Worm (Caenorhabditis elegans) whole organism, late embryonic: ENCODE measurements around the gene T22G5.3.

Experiments
- F13H6.1 ChIP-seq: sonication (generic microtip); optimal IDR thresholded peaks from 2 replicates; lab custom pipeline; 2016; ENCODE audit warnings: missing genetic modification characterization, missing compliant biosample characterization
- K02D7.2 ChIP-seq: sonication (generic microtip); optimal IDR thresholded peaks from 2 replicates; lab custom pipeline; 2017; ENCODE audit warnings: mild to moderate bottlenecking, missing genetic modification characterization, missing compliant biosample characterization
- ceh-14 ChIP-seq: sonication (generic microtip); optimal IDR thresholded peaks from 2 replicates; lab custom pipeline; 2016; ENCODE audit warnings: missing genotype, missing genetic modification characterization, missing compliant biosample characterization
- ceh-19 ChIP-seq: fragments of 200-800 bp; sonication (Bioruptor generic); optimal IDR thresholded peaks from 2 replicates; lab custom pipeline; 2018; ENCODE audit warnings: mild to moderate bottlenecking, missing genetic modification characterization, missing compliant biosample characterization
- ceh-24 ChIP-seq: sonication (generic microtip); optimal IDR thresholded peaks from 2 replicates; lab custom pipeline; 2016; ENCODE audit warnings: mild to moderate bottlenecking, missing genetic modification characterization, missing compliant biosample characterization
- ceh-45 ChIP-seq: fragments of 200-800 bp; sonication (Bioruptor generic); IDR thresholded peaks from 2 replicates; pipeline ENCODE4 v1.3.6; 2022; ENCODE audit warnings: missing genetic modification reagents, missing genetic modification characterization, missing compliant biosample characterization
- ceh-48 ChIP-seq: sonication (generic microtip); optimal IDR thresholded peaks from 2 replicates; lab custom pipeline; 2016; ENCODE audit warnings: missing genetic modification characterization, inconsistent platforms, missing compliant biosample characterization
- elt-2 ChIP-seq: sonication (generic microtip); optimal IDR thresholded peaks from 2 replicates; lab custom pipeline; 2016; ENCODE audit warnings: missing genetic modification reagents, missing genetic modification characterization, missing compliant biosample characterization
- ets-4 ChIP-seq: sonication (generic microtip); optimal IDR thresholded peaks from 2 replicates; lab custom pipeline; 2016; ENCODE audit warnings: missing genetic modification characterization, missing compliant biosample characterization
- eyg-1 ChIP-seq: sonication (generic microtip); optimal IDR thresholded peaks from 2 replicates; lab custom pipeline; 2016; ENCODE audit warnings: missing genotype, missing genetic modification characterization, missing compliant biosample characterization
- fax-1 ChIP-seq: sonication (generic microtip); optimal IDR thresholded peaks from 2 replicates; lab custom pipeline; 2016; ENCODE audit warnings: missing genotype, missing genetic modification characterization, missing compliant biosample characterization
- fkh-10 ChIP-seq: fragments of 150-350 bp; optimal IDR thresholded peaks from 2 replicates; lab custom pipeline; 2014; ENCODE audit warnings: missing biosample characterization, missing genetic modification reagents, missing genetic modification characterization
- hlh-13 ChIP-seq: fragments of 200-800 bp; sonication (Bioruptor generic); optimal IDR thresholded peaks from 2 replicates; lab custom pipeline; 2018; ENCODE audit warnings: mild to moderate bottlenecking, missing genetic modification characterization, missing compliant biosample characterization
- hlh-30 ChIP-seq: sonication (generic microtip); optimal IDR thresholded peaks from 2 replicates; lab custom pipeline; 2017; ENCODE audit warnings: antibody characterized with exemption, missing genetic modification characterization, missing compliant biosample characterization; ENCODE audit not compliant: insufficient read depth
- hlh-8 ChIP-seq: sonication (generic microtip); optimal IDR thresholded peaks from 2 replicates; lab custom pipeline; 2016; ENCODE audit warnings: missing genotype, missing genetic modification characterization, missing compliant biosample characterization
- lim-6 ChIP-seq: sonication (generic microtip); optimal IDR thresholded peaks from 2 replicates; lab custom pipeline; 2016; ENCODE audit warnings: missing genetic modification characterization, missing compliant biosample characterization
- lin-11 ChIP-seq: fragments of 200-800 bp; sonication (Bioruptor generic); optimal IDR thresholded peaks from 2 replicates; lab custom pipeline; 2018; ENCODE audit warnings: mild to moderate bottlenecking, missing genetic modification characterization, missing compliant biosample characterization
- nfya-1 ChIP-seq: sonication (generic microtip); optimal IDR thresholded peaks from 2 replicates; lab custom pipeline; 2017; ENCODE audit warnings: missing genetic modification characterization, mild to moderate bottlenecking, missing compliant biosample characterization, antibody characterized with exemption, moderate library complexity
- nhr-232 ChIP-seq: sonication (generic microtip); optimal IDR thresholded peaks from 2 replicates; lab custom pipeline; 2016; ENCODE audit warnings: missing genetic modification characterization, missing compliant biosample characterization
- odd-2 ChIP-seq: sonication (generic microtip); optimal IDR thresholded peaks from 2 replicates; lab custom pipeline; 2017; ENCODE audit warnings: antibody characterized with exemption, mild to moderate bottlenecking, missing genetic modification characterization, missing compliant biosample characterization
- pat-9 ChIP-seq: fragments of 200-800 bp; sonication (Bioruptor generic); optimal IDR thresholded peaks from 2 replicates; lab custom pipeline; 2018; ENCODE audit warnings: mild to moderate bottlenecking, missing genetic modification characterization, moderate library complexity, missing compliant biosample characterization
- pax-1 ChIP-seq: fragments of 150-350 bp; optimal IDR thresholded peaks from 2 replicates; lab custom pipeline; 2014; ENCODE audit warnings: missing biosample characterization, missing genetic modification characterization
- pha-2 ChIP-seq: sonication (generic microtip); optimal IDR thresholded peaks from 2 replicates; lab custom pipeline; 2017; ENCODE audit warnings: mild to moderate bottlenecking, missing genetic modification characterization, missing compliant biosample characterization
- pqm-1 ChIP-seq: sonication (generic microtip); optimal IDR thresholded peaks from 2 replicates; lab custom pipeline; 2016; ENCODE audit warnings: missing genetic modification characterization, missing compliant biosample characterization
- pros-1 ChIP-seq: fragments of 150-350 bp; optimal IDR thresholded peaks from 2 replicates; lab custom pipeline; 2014; ENCODE audit warnings: missing biosample characterization, missing genetic modification reagents, missing genetic modification characterization
- ref-2 ChIP-seq: sonication (generic microtip); optimal IDR thresholded peaks from 2 replicates; lab custom pipeline; 2016; ENCODE audit warnings: missing genetic modification characterization, missing compliant biosample characterization
- rnt-1 ChIP-seq: sonication (generic microtip); optimal IDR thresholded peaks from 2 replicates; lab custom pipeline; 2016; ENCODE audit warnings: missing genetic modification characterization, missing compliant biosample characterization
- sdc-2 ChIP-seq: sonication (generic microtip); optimal IDR thresholded peaks from 2 replicates; lab custom pipeline; 2016; ENCODE audit warnings: missing genotype, missing genetic modification characterization, missing compliant biosample characterization
- sox-4 ChIP-seq: sonication (generic microtip); optimal IDR thresholded peaks from 2 replicates; lab custom pipeline; 2017; ENCODE audit warnings: mild to moderate bottlenecking, missing genetic modification characterization, inconsistent platforms, missing compliant biosample characterization
- ttx-3 ChIP-seq: sonication (generic microtip); optimal IDR thresholded peaks from 2 replicates; lab custom pipeline; 2016; ENCODE audit warnings: missing genetic modification reagents, missing genetic modification characterization, missing compliant biosample characterization
- unc-42 ChIP-seq: sonication (generic microtip); optimal IDR thresholded peaks from 2 replicates; lab custom pipeline; 2016; ENCODE audit warnings: missing genotype, missing genetic modification characterization, missing compliant biosample characterization
- unc-86 ChIP-seq: sonication (generic microtip); optimal IDR thresholded peaks from 2 replicates; lab custom pipeline; 2016; ENCODE audit warnings: missing genetic modification characterization, missing compliant biosample characterization
- zip-5 ChIP-seq: sonication (generic microtip); optimal IDR thresholded peaks from 2 replicates; lab custom pipeline; 2016; ENCODE audit warnings: missing genetic modification characterization, missing compliant biosample characterization

Gene T22G5.3

DNA sequence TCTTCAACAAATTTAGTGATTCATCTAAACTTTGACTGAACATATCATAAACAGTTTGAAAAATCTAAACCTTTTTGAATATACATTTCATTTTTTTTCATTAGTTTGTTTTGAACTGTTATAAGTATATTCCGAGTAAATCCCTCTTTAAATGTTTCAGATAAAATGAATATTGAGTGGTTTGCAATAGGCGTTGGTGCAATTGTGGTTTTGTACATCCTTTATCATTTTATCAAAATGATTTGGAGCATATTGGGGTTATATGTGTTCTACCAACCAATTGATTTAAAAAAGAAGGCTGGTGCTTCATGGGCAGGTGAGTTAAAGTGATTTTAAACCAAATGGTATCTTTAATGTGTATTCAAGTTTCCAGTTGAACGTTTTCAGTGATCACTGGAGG, 23.7 kb downstream of the T22G5.3 start, which contains the start of gene stdh-3:
TSS of gene stdh-3 (plus strand) at position 166 of the 400 bp plus-strand sequence.
- TF ChIP-seq K02D7.2 (tag; lab: Kevin White, UChicago) (no peak), sdc-2 (tag; lab: Kevin White, UChicago) (no peak), ttx-3 (tag; lab: Kevin White, UChicago) (no peak), ceh-45 (no peak), rnt-1 (tag; lab: Kevin White, UChicago) (no peak)
- TF ChIP-seq, all 69 proteins: peak for 0

DNA sequence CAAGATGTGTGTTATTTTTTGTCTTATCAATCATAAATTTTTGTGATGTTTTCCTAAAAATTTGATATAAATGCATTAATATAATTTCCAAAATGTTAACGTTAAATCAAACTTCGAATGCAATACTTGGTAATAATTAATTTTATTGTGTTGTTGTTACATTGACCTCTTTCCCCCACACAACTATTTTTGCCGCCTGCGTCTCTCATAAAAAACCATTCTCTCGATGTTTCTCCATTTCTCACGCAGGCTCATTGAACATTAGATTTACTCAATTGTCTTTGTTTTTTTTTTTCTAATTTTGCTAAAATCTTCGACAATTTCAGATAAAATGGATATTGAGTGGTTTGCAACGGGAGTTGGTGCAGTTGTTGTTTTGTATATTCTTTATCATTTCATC, 25.5 kb downstream of the T22G5.3 start, which contains the start of gene stdh-1:
TSS of gene stdh-1 (plus strand) at position 327 of the 400 bp plus-strand sequence.
- TF ChIP-seq ceh-14 (tag; lab: Kevin White, UChicago), result no peak
- TF ChIP-seq hlh-8 (tag; lab: Kevin White, UChicago), result no peak
- peak; percentile 86 for TF ChIP-seq unc-42 (tag; lab: Kevin White, UChicago)

ce11 chrV:13907557-13908104, 26.9 kb downstream of the T22G5.3 start:
- TF ChIP-seq eyg-1 (no peak), fax-1 (no peak), nfya-1 (tag; lab: Kevin White, UChicago) (no peak), ceh-19 (GFP tag; lab: Kevin White, UChicago) (no peak), unc-42 (tag; lab: Kevin White, UChicago) (no peak)
- TF ChIP-seq, all 69 proteins: peak for 0

DNA sequence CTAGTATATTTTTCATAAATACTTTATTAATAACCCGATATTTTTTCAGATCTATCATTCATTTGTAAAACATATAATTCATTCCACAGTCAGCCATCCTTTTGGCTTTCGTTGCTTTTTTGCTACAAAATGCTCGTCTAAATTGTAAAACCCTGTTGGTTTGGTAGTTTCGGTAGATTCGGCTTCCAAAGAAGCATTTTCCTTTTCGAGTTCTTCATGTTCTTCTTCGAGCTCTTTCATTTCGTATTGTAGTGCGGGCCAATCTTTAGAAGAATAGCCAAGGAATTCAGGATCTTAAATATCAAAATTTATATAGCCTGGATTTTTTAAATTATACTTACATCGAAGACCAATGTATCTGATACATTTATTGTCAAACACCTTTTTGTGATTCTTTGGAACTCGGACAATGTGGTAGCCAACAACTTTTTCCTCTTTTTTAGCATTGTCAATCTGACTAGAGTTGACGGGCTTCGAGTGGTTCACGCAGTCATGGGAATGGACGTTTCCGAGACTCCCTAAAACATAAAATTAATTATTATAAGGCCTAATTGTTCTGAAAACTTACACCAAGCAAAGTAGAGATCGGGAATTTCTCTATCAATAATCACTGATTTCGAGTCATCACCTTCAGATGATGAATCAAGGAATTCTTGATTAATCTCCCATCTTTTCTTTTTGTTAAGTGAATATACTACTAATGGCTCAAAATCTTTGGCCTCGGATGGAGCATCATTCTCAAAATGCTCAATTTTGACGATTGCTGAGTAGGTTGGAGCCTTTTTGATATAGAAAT, 27.6 kb downstream of the T22G5.3 start:
- no peak for TF ChIP-seq pax-1

- TF ChIP-seq hlh-30 (tag; lab: Kevin White, UChicago) (no peak), ets-4 (tag; lab: Kevin White, UChicago) (no peak), ceh-24 (tag; lab: Kevin White, UChicago) (no peak), fkh-10 (GFP tag; lab: Kevin White, UChicago) (no peak), sdc-2 (tag; lab: Kevin White, UChicago) (no peak)
Measured at ce11 chrV:13908916-13909176, 28.1 kb downstream of the T22G5.3 start, which contains the start of gene C06B3.6. TSS of gene C06B3.6 (minus strand) at chrV:13908967.

DNA sequence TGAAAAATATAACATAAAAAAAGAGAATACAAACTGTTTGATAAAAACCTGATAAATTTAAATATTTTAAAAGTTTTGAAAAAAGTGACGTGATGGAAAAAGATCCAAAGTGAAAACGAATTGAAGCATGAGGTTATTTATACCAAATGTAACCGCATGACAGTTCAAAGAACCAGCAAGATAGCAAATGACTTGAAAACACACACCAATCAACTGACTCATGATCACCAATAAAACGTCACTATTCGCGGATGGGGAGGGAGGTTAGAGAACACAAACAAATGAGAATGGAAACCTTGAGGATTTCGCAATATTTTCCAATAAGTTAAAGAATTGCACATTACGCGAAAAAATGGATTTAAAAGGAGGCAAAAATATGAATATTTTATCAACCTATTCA, 28.7 kb downstream of the T22G5.3 start, which contains the start of gene C06B3.7:
TSS of gene C06B3.7 (plus strand) at position 287 of the 400 bp plus-strand sequence.
- peak; percentile 34 for TF ChIP-seq hlh-30 (tag; lab: Kevin White, UChicago)
- no peak for TF ChIP-seq odd-2 (tag; lab: Kevin White, UChicago)

ce11 chrV:13915390-13915789, 34.7 kb downstream of the T22G5.3 start, which contains the start of gene gcy-32:
TSS of gene gcy-32 (minus strand) at chrV:13915490.
- TF ChIP-seq lin-11 (no peak), pat-9 (tag; lab: Kevin White, UChicago) (no peak), hlh-13 (GFP tag; lab: Kevin White, UChicago) (no peak), unc-42 (tag; lab: Kevin White, UChicago) (no peak), pros-1 (tag; lab: Kevin White, UChicago) (no peak), lim-6 (tag; lab: Kevin White, UChicago) (no peak), zip-5 (tag; lab: Kevin White, UChicago) (no peak), eyg-1 (no peak), elt-2 (no peak), pax-1 (no peak), ref-2 (tag; lab: Kevin White, UChicago) (no peak), odd-2 (tag; lab: Kevin White, UChicago) (no peak), fax-1 (no peak), unc-86 (no peak), pha-2 (tag; lab: Kevin White, UChicago) (no peak), nhr-232 (tag; lab: Kevin White, UChicago) (no peak), ceh-48 (tag; lab: Kevin White, UChicago) (no peak), sox-4 (tag; lab: Kevin White, UChicago) (no peak), pqm-1 (tag; lab: Kevin White, UChicago) (no peak), F13H6.1 (tag; lab: Kevin White, UChicago) (no peak)
- TF ChIP-seq, all 69 proteins: peak for 0
